Worm (Caenorhabditis elegans): ENCODE results near the gene F13A2.4.

The F13A2.4 gene

ce11 chrV:4398127-4398526 is 1.9 kb downstream of the F13A2.4 start:
- TF ChIP-seq elt-1 (tag; optimal IDR thresholded peaks at IDR 0.05) (no peak), lsy-12 (tag; optimal IDR thresholded peaks at IDR 0.05) (no peak), pha-4 (tag; optimal IDR thresholded peaks at IDR 0.05) (no peak), nhr-23 (tag; optimal IDR thresholded peaks at IDR 0.05) (no peak), ceh-28 (tag; optimal IDR thresholded peaks at IDR 0.05) (no peak), ceh-82 (tag; optimal IDR thresholded peaks at IDR 0.05) (no peak), fkh-10 (GFP tag; optimal IDR thresholded peaks at IDR 0.05) (no peak), nhr-43 (tag; optimal IDR thresholded peaks at IDR 0.05; ENCODE audit: poor library complexity, severe bottlenecking) (no peak), mml-1 (tag; optimal IDR thresholded peaks at IDR 0.05) (no peak), nhr-28 (tag; optimal IDR thresholded peaks at IDR 0.05) (no peak), nhr-76 (tag; optimal IDR thresholded peaks at IDR 0.05) (no peak), ztf-4 (tag; optimal IDR thresholded peaks at IDR 0.05) (no peak), egl-27 (tag; optimal IDR thresholded peaks at IDR 0.05) (no peak), ceh-9 (tag; optimal IDR thresholded peaks at IDR 0.05) (no peak)

DNA sequence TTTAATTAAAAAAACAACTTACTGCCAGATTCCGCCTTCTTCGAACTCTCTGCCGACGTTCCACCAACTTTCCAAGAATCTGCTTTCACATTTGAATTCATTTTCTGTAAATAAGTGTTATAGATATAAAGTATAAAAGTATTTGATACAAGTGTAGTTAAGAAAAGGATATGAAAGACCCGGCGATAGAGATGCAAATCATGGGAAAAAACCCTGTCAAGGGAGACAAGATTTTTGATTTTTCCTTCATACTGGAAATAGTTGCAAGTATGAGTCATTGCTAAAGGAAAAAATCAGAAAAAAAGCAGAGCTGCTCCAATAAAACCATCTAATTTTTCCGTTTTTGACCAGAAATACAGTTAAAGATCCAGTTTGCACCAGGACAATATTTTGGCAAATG is 3.8 kb downstream of the F13A2.4 start, which contains the start of gene F13A2.3:
TSS of gene F13A2.3 (minus strand) at position 101 of the 400 bp plus-strand sequence.
- TF ChIP-seq snpc-4 (tag; optimal IDR thresholded peaks at IDR 0.05) (no peak), daf-12 (tag; optimal IDR thresholded peaks at IDR 0.05) (no peak), fkh-2 (tag; optimal IDR thresholded peaks at IDR 0.05) (no peak), elt-3 (tag; optimal IDR thresholded peaks at IDR 0.05) (no peak), nhr-23 (tag; optimal IDR thresholded peaks at IDR 0.05) (no peak), nhr-28 (tag; optimal IDR thresholded peaks at IDR 0.05) (no peak), unc-62 (GFP tag; optimal IDR thresholded peaks at IDR 0.05) (no peak), egl-5 (tag; optimal IDR thresholded peaks at IDR 0.05) (no peak)

- TF ChIP-seq nfya-1 (tag; optimal IDR thresholded peaks at IDR 0.05; ENCODE audit: insufficient read depth), result peak; percentile 93
- no peak for TF ChIP-seq nhr-43 (tag; optimal IDR thresholded peaks at IDR 0.05; ENCODE audit: poor library complexity, severe bottlenecking)
Measured at ce11 chrV:4387916-4388315, 12.1 kb downstream of the F13A2.4 start.

- TF ChIP-seq nhr-11 (tag; optimal IDR thresholded peaks at IDR 0.05) (no peak), pha-4 (tag; optimal IDR thresholded peaks at IDR 0.05) (no peak), nhr-77 (tag; optimal IDR thresholded peaks at IDR 0.05) (no peak), eor-1 (tag; optimal IDR thresholded peaks at IDR 0.05) (no peak), nhr-28 (tag; optimal IDR thresholded peaks at IDR 0.05) (no peak), lsy-12 (tag; optimal IDR thresholded peaks at IDR 0.05) (no peak), elt-3 (tag; optimal IDR thresholded peaks at IDR 0.05) (no peak), R02D3.7 (tag; optimal IDR thresholded peaks at IDR 0.05) (no peak), sea-2 (GFP tag; optimal IDR thresholded peaks at IDR 0.05) (no peak), nfya-1 (tag; optimal IDR thresholded peaks at IDR 0.05; ENCODE audit: insufficient read depth) (no peak)
Measured at ce11 chrV:4387402-4387801, 12.6 kb downstream of the F13A2.4 start, which contains the start of gene F13A2.9. Gene F13A2.9, minus strand, starts transcription at chrV:4387502.

ce11 chrV:4386173-4386572 is 13.8 kb downstream of the F13A2.4 start, which contains the start of gene F13A2.10:
Gene F13A2.10, minus strand, starts transcription at chrV:4386273.
- TF ChIP-seq skn-1 (tag; optimal IDR thresholded peaks at IDR 0.05) (no peak), ztf-4 (tag; optimal IDR thresholded peaks at IDR 0.05) (no peak), pqm-1 (tag; optimal IDR thresholded peaks at IDR 0.05) (no peak), lin-39 (tag; optimal IDR thresholded peaks at IDR 0.05) (no peak), nhr-67 (tag; optimal IDR thresholded peaks at IDR 0.05) (no peak), ceh-16 (tag; optimal IDR thresholded peaks at IDR 0.05) (no peak), eor-1 (tag; optimal IDR thresholded peaks at IDR 0.05) (no peak), daf-12 (tag; optimal IDR thresholded peaks at IDR 0.05) (no peak), nfya-1 (tag; optimal IDR thresholded peaks at IDR 0.05; ENCODE audit: insufficient read depth) (no peak), fkh-10 (GFP tag; optimal IDR thresholded peaks at IDR 0.05) (no peak), elt-2 (tag; optimal IDR thresholded peaks at IDR 0.05) (no peak)

DNA sequence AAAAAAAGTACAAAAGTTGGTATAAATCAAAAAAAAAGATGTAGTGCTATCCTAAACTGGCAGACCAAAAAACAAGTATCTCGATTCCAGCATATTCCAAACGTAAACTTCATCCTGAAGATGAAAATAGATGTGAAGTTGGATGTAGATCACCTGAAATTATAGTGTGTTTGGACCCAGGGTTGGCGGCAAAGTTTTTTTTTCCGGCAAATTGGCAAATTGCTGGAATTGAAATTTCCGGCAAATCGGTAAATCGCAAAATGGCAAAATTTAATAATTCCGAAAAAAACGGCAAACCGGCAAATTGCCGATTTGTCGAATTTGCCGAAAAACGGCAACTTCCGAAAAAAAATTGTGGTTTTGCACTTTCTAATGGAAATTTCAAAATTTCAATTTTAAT is 15.5 kb downstream of the F13A2.4 start, which contains the start of gene F13A2.2:
TSS of gene F13A2.2 (minus strand) at position 101 of the 400 bp plus-strand sequence.
- TF ChIP-seq lsy-12 (tag; optimal IDR thresholded peaks at IDR 0.05), result no peak
- no peak for TF ChIP-seq skn-1 (tag; optimal IDR thresholded peaks at IDR 0.05)
- no peak for TF ChIP-seq elt-3 (tag; optimal IDR thresholded peaks at IDR 0.05)
- TF ChIP-seq mml-1 (tag; optimal IDR thresholded peaks at IDR 0.05), result no peak
- TF ChIP-seq ceh-9 (tag; optimal IDR thresholded peaks at IDR 0.05), result no peak
- no peak for TF ChIP-seq ama-1 (optimal IDR thresholded peaks at IDR 0.05)
- no peak for TF ChIP-seq nhr-67 (tag; optimal IDR thresholded peaks at IDR 0.05)
- TF ChIP-seq ztf-11 (tag; optimal IDR thresholded peaks at IDR 0.05), result no peak
- no peak for TF ChIP-seq tbx-2 (tag; optimal IDR thresholded peaks at IDR 0.05)
